Worm (Caenorhabditis elegans) whole organism, mixed stage, embryonic: ENCODE results near the gene F54C8.6.

Experiments
- bed-3 ChIP-seq: fragments of 200-800 bp; sonication (Bioruptor generic); optimal IDR thresholded peaks from 3 replicates; lab custom pipeline; 2018; ENCODE audit warnings: mild to moderate bottlenecking, missing genetic modification characterization, moderate library complexity, missing compliant biosample characterization
- blmp-1 ChIP-seq: fragments of 150-350 bp; optimal IDR thresholded peaks from 2 replicates; lab custom pipeline; 2014; ENCODE audit warnings: missing biosample characterization, missing genetic modification characterization
- ceh-39 ChIP-seq: fragments of 150-350 bp; optimal IDR thresholded peaks from 2 replicates; lab custom pipeline; 2014; ENCODE audit warnings: missing biosample characterization, missing genetic modification characterization
- ceh-43 ChIP-seq: fragments of 200-800 bp; sonication (Bioruptor generic); optimal IDR thresholded peaks from 2 replicates; lab custom pipeline; 2018; ENCODE audit warnings: mild to moderate bottlenecking, missing genetic modification characterization, moderate library complexity, missing compliant biosample characterization
- ceh-83 ChIP-seq: fragments of 200-800 bp; sonication (Bioruptor generic); optimal IDR thresholded peaks from 2 replicates; lab custom pipeline; 2018; ENCODE audit warnings: mild to moderate bottlenecking, missing genetic modification characterization, missing compliant biosample characterization
- ces-1 ChIP-seq: fragments of 150-350 bp; optimal IDR thresholded peaks from 2 replicates; lab custom pipeline; 2014; ENCODE audit warnings: missing biosample characterization, missing genetic modification reagents, missing genetic modification characterization
- cnd-1 ChIP-seq: fragments of 200-800 bp; sonication (Bioruptor generic); optimal IDR thresholded peaks from 2 replicates; lab custom pipeline; 2018; ENCODE audit warnings: mild to moderate bottlenecking, missing genetic modification characterization, missing compliant biosample characterization
- drap-1 ChIP-seq: fragments of 200-800 bp; sonication (Bioruptor generic); optimal IDR thresholded peaks from 3 replicates; lab custom pipeline; 2018; ENCODE audit warnings: mild to moderate bottlenecking, missing genetic modification characterization, missing compliant biosample characterization
- elt-3 ChIP-seq: fragments of 150-350 bp; optimal IDR thresholded peaks from 2 replicates; lab custom pipeline; 2014; ENCODE audit warnings: missing biosample characterization, missing genetic modification characterization
- flh-1 ChIP-seq: fragments of 200-800 bp; sonication (Bioruptor generic); optimal IDR thresholded peaks from 2 replicates; lab custom pipeline; 2018; ENCODE audit warnings: mild to moderate bottlenecking, missing genetic modification characterization, moderate library complexity, missing compliant biosample characterization
- ham-2 ChIP-seq: fragments of 200-800 bp; sonication (Bioruptor generic); optimal IDR thresholded peaks from 2 replicates; lab custom pipeline; 2018; ENCODE audit warnings: mild to moderate bottlenecking, missing genetic modification characterization, missing compliant biosample characterization
- hlh-1 ChIP-seq: fragments of 150-350 bp; optimal IDR thresholded peaks from 2 replicates; lab custom pipeline; 2014; ENCODE audit warnings: missing biosample characterization, missing genetic modification reagents, missing genetic modification characterization
- lin-13 ChIP-seq: fragments of 150-350 bp; optimal IDR thresholded peaks from 2 replicates; lab custom pipeline; 2014; ENCODE audit warnings: missing biosample characterization, missing genetic modification characterization
- lin-32 ChIP-seq: fragments of 200-800 bp; sonication (Bioruptor generic); optimal IDR thresholded peaks from 2 replicates; lab custom pipeline; 2018; ENCODE audit warnings: mild to moderate bottlenecking, missing genetic modification characterization, missing compliant biosample characterization
- mep-1 ChIP-seq: fragments of 150-350 bp; optimal IDR thresholded peaks from 2 replicates; lab custom pipeline; 2017; ENCODE audit warnings: missing biosample characterization, missing genetic modification reagents, missing genetic modification characterization, inconsistent platforms
- mls-2 ChIP-seq: sonication (generic microtip); optimal IDR thresholded peaks from 2 replicates; lab custom pipeline; 2016; ENCODE audit warnings: mild to moderate bottlenecking, missing genetic modification characterization, moderate library complexity, missing compliant biosample characterization
- nhr-12 ChIP-seq: fragments of 150-350 bp; optimal IDR thresholded peaks from 2 replicates; lab custom pipeline; 2014; ENCODE audit warnings: missing biosample characterization, missing genetic modification characterization
- nhr-2 ChIP-seq: fragments of 150-350 bp; optimal IDR thresholded peaks from 2 replicates; lab custom pipeline; 2014; ENCODE audit warnings: missing biosample characterization, missing genetic modification characterization
- nhr-237 ChIP-seq: fragments of 150-350 bp; optimal IDR thresholded peaks from 2 replicates; lab custom pipeline; 2014; ENCODE audit warnings: missing biosample characterization, missing genetic modification characterization
- nhr-28 ChIP-seq: fragments of 150-350 bp; optimal IDR thresholded peaks from 2 replicates; lab custom pipeline; 2014; ENCODE audit warnings: missing biosample characterization, missing genetic modification characterization
- nhr-76 ChIP-seq: sonication (generic microtip); optimal IDR thresholded peaks from 2 replicates; lab custom pipeline; 2017; ENCODE audit warnings: missing biosample characterization, missing genetic modification characterization
- pha-4 ChIP-seq: fragments of 150-350 bp; optimal IDR thresholded peaks from 2 replicates; lab custom pipeline; 2018; ENCODE audit warnings: missing biosample characterization, missing genetic modification reagents, missing genetic modification characterization
- sem-2 ChIP-seq: fragments of 200-800 bp; sonication (Bioruptor generic); optimal IDR thresholded peaks from 2 replicates; lab custom pipeline; 2018; ENCODE audit warnings: mild to moderate bottlenecking, missing genetic modification characterization, missing compliant biosample characterization
- snpc-4 ChIP-seq: fragments of 150-350 bp; optimal IDR thresholded peaks from 2 replicates; lab custom pipeline; 2014; ENCODE audit warnings: missing biosample characterization, missing genetic modification characterization
- tbx-8 ChIP-seq: fragments of 200-800 bp; sonication (Bioruptor generic); optimal IDR thresholded peaks from 2 replicates; lab custom pipeline; 2018; ENCODE audit warnings: mild to moderate bottlenecking, missing genetic modification characterization, moderate library complexity, missing compliant biosample characterization
- unc-120 ChIP-seq: sonication (generic microtip); optimal IDR thresholded peaks from 2 replicates; lab custom pipeline; 2017; ENCODE audit warnings: missing genetic modification characterization, missing compliant biosample characterization; ENCODE audit not compliant: poor library complexity, severe bottlenecking
- unc-39 ChIP-seq: fragments of 150-350 bp; optimal IDR thresholded peaks from 2 replicates; lab custom pipeline; 2014; ENCODE audit warnings: missing biosample characterization, missing genetic modification characterization
- unc-62 ChIP-seq: fragments of 150-350 bp; optimal IDR thresholded peaks from 2 replicates; lab custom pipeline; 2014; ENCODE audit warnings: missing biosample characterization, missing genetic modification reagents, missing genetic modification characterization
- zip-8 ChIP-seq: fragments of 150-350 bp; optimal IDR thresholded peaks from 2 replicates; lab custom pipeline; 2014; ENCODE audit warnings: missing biosample characterization, missing genetic modification characterization
- ztf-11 ChIP-seq: fragments of 150-350 bp; optimal IDR thresholded peaks from 2 replicates; lab custom pipeline; 2014; ENCODE audit warnings: missing biosample characterization, missing genetic modification characterization

The F54C8.6 gene

ce11 chrIII:9449831-9450230, at the start of gene F54C8.6:
Gene F54C8.6 (minus strand): TSS chrIII:9449931.
- TF ChIP-seq nhr-28 (tag; lab: Kevin White, UChicago) (no peak), mep-1 (tag; lab: Kevin White, UChicago) (no peak), nhr-12 (tag; lab: Kevin White, UChicago) (no peak), ztf-11 (tag; lab: Kevin White, UChicago) (no peak)

- TF ChIP-seq sem-2 (GFP tag; lab: Kevin White, UChicago): no peak
- peak; percentile 94 for TF ChIP-seq zip-8
These were observed 47.7 kb upstream of the F54C8.6 start for ce11 chrIII:9497412-9497811.

- no peak for TF ChIP-seq nhr-76
- no peak for TF ChIP-seq flh-1
- no peak for TF ChIP-seq unc-62 (GFP tag; lab: Kevin White, UChicago)
- no peak for TF ChIP-seq ceh-39 (tag; lab: Kevin White, UChicago)
- TF ChIP-seq pha-4: no peak
- no peak for TF ChIP-seq tbx-8 (GFP tag; lab: Kevin White, UChicago)
- no peak for TF ChIP-seq lin-32 (GFP tag; lab: Kevin White, UChicago)
- no peak for TF ChIP-seq ceh-83 (GFP tag; lab: Kevin White, UChicago)
- no peak for TF ChIP-seq zip-8
- no peak for TF ChIP-seq cnd-1 (tag; lab: Kevin White, UChicago)
- no peak for TF ChIP-seq drap-1 (GFP tag; lab: Kevin White, UChicago)
These were observed 46.4 kb upstream of the F54C8.6 start for ce11 chrIII:9496083-9496482.

- TF ChIP-seq mep-1 (tag; lab: Kevin White, UChicago): no peak
- no peak for TF ChIP-seq unc-120
- no peak for TF ChIP-seq drap-1 (GFP tag; lab: Kevin White, UChicago)
- no peak for TF ChIP-seq unc-62 (GFP tag; lab: Kevin White, UChicago)
- TF ChIP-seq ham-2 (GFP tag; lab: Kevin White, UChicago): no peak
- TF ChIP-seq pha-4: no peak
- no peak for TF ChIP-seq blmp-1 (tag; lab: Kevin White, UChicago)
- no peak for TF ChIP-seq lin-13 (tag; lab: Kevin White, UChicago)
- no peak for TF ChIP-seq mls-2 (tag; lab: Kevin White, UChicago)
- no peak for TF ChIP-seq nhr-2 (tag; lab: Kevin White, UChicago)
- no peak for TF ChIP-seq nhr-28 (tag; lab: Kevin White, UChicago)
- TF ChIP-seq nhr-237: no peak
- TF ChIP-seq elt-3 (tag; lab: Kevin White, UChicago): no peak
- no peak for TF ChIP-seq flh-1
- no peak for TF ChIP-seq snpc-4 (tag; lab: Kevin White, UChicago)
- no peak for TF ChIP-seq hlh-1
- no peak for TF ChIP-seq sem-2 (GFP tag; lab: Kevin White, UChicago)
- TF ChIP-seq nhr-12 (tag; lab: Kevin White, UChicago): no peak
- TF ChIP-seq lin-32 (GFP tag; lab: Kevin White, UChicago): no peak
- no peak for TF ChIP-seq bed-3 (GFP tag; lab: Kevin White, UChicago)
These were observed 44.5 kb upstream of the F54C8.6 start for ce11 chrIII:9494209-9494608.

ce11 chrIII:9490783-9491547, 41.2 kb upstream of the F54C8.6 start, which contains the start of the genes dars-1 and ctr-9:
Gene dars-1 (minus strand): TSS chrIII:9491215.
Gene ctr-9 (plus strand): TSS chrIII:9491396.
- TF ChIP-seq lin-32 (GFP tag; lab: Kevin White, UChicago) (no peak), unc-62 (GFP tag; lab: Kevin White, UChicago) (no peak), zip-8 (no peak), bed-3 (GFP tag; lab: Kevin White, UChicago) (no peak), ceh-43 (GFP tag; lab: Kevin White, UChicago) (no peak), sem-2 (GFP tag; lab: Kevin White, UChicago) (no peak), unc-39 (tag; lab: Kevin White, UChicago) (no peak), nhr-237 (no peak), nhr-76 (no peak)

ce11 chrIII:9489798-9490197, 40.1 kb upstream of the F54C8.6 start:
- no peak for TF ChIP-seq ceh-39 (tag; lab: Kevin White, UChicago)
- no peak for TF ChIP-seq mep-1 (tag; lab: Kevin White, UChicago)
- TF ChIP-seq flh-1: no peak
- TF ChIP-seq elt-3 (tag; lab: Kevin White, UChicago): no peak
- no peak for TF ChIP-seq lin-32 (GFP tag; lab: Kevin White, UChicago)
- no peak for TF ChIP-seq zip-8
- no peak for TF ChIP-seq ces-1 (GFP tag; lab: Kevin White, UChicago)
- no peak for TF ChIP-seq cnd-1 (tag; lab: Kevin White, UChicago)
- TF ChIP-seq unc-62 (GFP tag; lab: Kevin White, UChicago): no peak
- no peak for TF ChIP-seq nhr-28 (tag; lab: Kevin White, UChicago)
- no peak for TF ChIP-seq sem-2 (GFP tag; lab: Kevin White, UChicago)
- TF ChIP-seq tbx-8 (GFP tag; lab: Kevin White, UChicago): no peak
- TF ChIP-seq mls-2 (tag; lab: Kevin White, UChicago): no peak
